Fruit fly (Drosophila melanogaster) whole organism, embryonic: ENCODE data around the gene Atg8b.

Experiments used
- Bgb ChIP-seq: fragments of 200-800 bp; sonication (Bioruptor generic); IDR thresholded peaks from 2 replicates; pipeline ENCODE4 v1.3.6; 2022; ENCODE audit warnings: missing biosample characterization, missing genetic modification characterization; ENCODE audit not compliant: partially characterized antibody
- CG10209 ChIP-seq: fragments of 200-800 bp; sonication (Bioruptor generic); optimal IDR thresholded peaks from 3 replicates; lab custom pipeline; 2017; ENCODE audit warnings: missing biosample characterization, mild to moderate bottlenecking, missing genetic modification characterization, missing genetic modification reagents
- CG11560 ChIP-seq: fragments of 200-800 bp; sonication (Bioruptor generic); IDR thresholded peaks from 3 replicates; pipeline ENCODE4 v1.3.6; 2022; ENCODE audit warnings: missing biosample characterization, missing genetic modification characterization
- CG11696 ChIP-seq: fragments of 200-800 bp; sonication (Bioruptor generic); IDR thresholded peaks from 2 replicates; pipeline ENCODE4 v1.3.6; 2022; ENCODE audit warnings: missing biosample characterization, missing genetic modification characterization
- CG15479 ChIP-seq: fragments of 200-800 bp; sonication (Bioruptor generic); optimal IDR thresholded peaks from 3 replicates; lab custom pipeline; 2019; ENCODE audit warnings: missing biosample characterization, mild to moderate bottlenecking, missing genetic modification characterization, moderate library complexity
- CG1603 ChIP-seq: fragments of 200-800 bp; sonication (Bioruptor generic); optimal IDR thresholded peaks from 2 replicates; lab custom pipeline; 2019; ENCODE audit warnings: missing biosample characterization, mild to moderate bottlenecking, missing genetic modification characterization, moderate library complexity
- CG17328 ChIP-seq: fragments of 200-800 bp; sonication (Bioruptor generic); IDR thresholded peaks from 2 replicates; pipeline ENCODE4 v1.3.6; 2022; ENCODE audit warnings: missing biosample characterization, missing genetic modification characterization
- CG17829 ChIP-seq: fragments of 200-800 bp; optimal IDR thresholded peaks from 2 replicates; lab custom pipeline; 2019; ENCODE audit warnings: missing biosample characterization, mild to moderate bottlenecking, missing genetic modification characterization, moderate library complexity
- CG18599 ChIP-seq: fragments of 200-800 bp; sonication (Bioruptor generic); optimal IDR thresholded peaks from 3 replicates; lab custom pipeline; 2017; ENCODE audit warnings: missing biosample characterization, missing genetic modification characterization, mild to moderate bottlenecking, moderate library complexity, missing genetic modification reagents
- CG18619 ChIP-seq: fragments of 200-800 bp; sonication (Bioruptor generic); optimal IDR thresholded peaks from 3 replicates; lab custom pipeline; 2017; ENCODE audit warnings: missing biosample characterization, mild to moderate bottlenecking, missing genetic modification characterization
- CG2199 ChIP-seq: fragments of 200-800 bp; sonication (Bioruptor generic); IDR thresholded peaks from 3 replicates; pipeline ENCODE4 v1.3.6; 2022; ENCODE audit warnings: missing biosample characterization, missing genetic modification characterization
- CG2875 ChIP-seq: fragments of 200-800 bp; sonication (Bioruptor generic); optimal IDR thresholded peaks from 2 replicates; lab custom pipeline; 2017; ENCODE audit warnings: missing biosample characterization, mild to moderate bottlenecking, missing genetic modification characterization, missing genetic modification reagents
- CG32772 ChIP-seq: fragments of 200-800 bp; sonication (Bioruptor generic); IDR thresholded peaks from 2 replicates; pipeline ENCODE4 v1.3.6; 2022; ENCODE audit warnings: missing biosample characterization, missing genetic modification characterization
- CG33213 ChIP-seq: fragments of 200-800 bp; sonication (Bioruptor generic); optimal IDR thresholded peaks from 3 replicates; lab custom pipeline; 2016; ENCODE audit warnings: missing biosample characterization, missing genetic modification characterization
- CG3838 ChIP-seq: fragments of 200-800 bp; sonication (Bioruptor generic); optimal IDR thresholded peaks from 3 replicates; lab custom pipeline; 2016; ENCODE audit warnings: missing biosample characterization, missing genetic modification characterization
- CG43689 ChIP-seq: fragments of 200-800 bp; sonication (Bioruptor generic); IDR thresholded peaks from 2 replicates; pipeline ENCODE4 v1.3.6; 2022; ENCODE audit warnings: missing biosample characterization, missing genetic modification characterization
- CG4707 ChIP-seq: fragments of 200-800 bp; sonication (Bioruptor generic); optimal IDR thresholded peaks from 2 replicates; lab custom pipeline; 2018; ENCODE audit warnings: missing biosample characterization, mild to moderate bottlenecking, missing genetic modification characterization, moderate library complexity
- CG7963 ChIP-seq: fragments of 200-800 bp; sonication (Bioruptor generic); IDR thresholded peaks from 3 replicates; pipeline ENCODE4 v1.3.6; 2022; ENCODE audit warnings: missing biosample characterization, missing genetic modification characterization; ENCODE audit not compliant: partially characterized antibody
- CG8388 ChIP-seq: fragments of 200-800 bp; sonication (Bioruptor generic); optimal IDR thresholded peaks from 2 replicates; lab custom pipeline; 2019; ENCODE audit warnings: missing biosample characterization, mild to moderate bottlenecking, missing genetic modification characterization, moderate library complexity
- CG8478 ChIP-seq: fragments of >200 bp; optimal IDR thresholded peaks from 2 replicates; lab custom pipeline; 2018
- CG9727 ChIP-seq: fragments of 200-800 bp; sonication (Bioruptor generic); optimal IDR thresholded peaks from 3 replicates; lab custom pipeline; 2017; ENCODE audit warnings: missing biosample characterization, mild to moderate bottlenecking, missing genetic modification characterization
- Dbx ChIP-seq: fragments of 200-800 bp; sonication (Bioruptor generic); IDR thresholded peaks from 3 replicates; pipeline ENCODE4 v1.3.6; 2022; ENCODE audit warnings: missing biosample characterization, missing genetic modification characterization
- H15 ChIP-seq: fragments of 200-800 bp; sonication (Bioruptor generic); IDR thresholded peaks from 3 replicates; pipeline ENCODE4 v1.3.6; 2022; ENCODE audit warnings: missing biosample characterization, missing genetic modification characterization
- HLH54F ChIP-seq: fragments of 200-800 bp; sonication (Bioruptor generic); optimal IDR thresholded peaks from 3 replicates; lab custom pipeline; 2016; ENCODE audit warnings: missing biosample characterization, missing genetic modification characterization
- Jarid2 ChIP-seq: fragments of 200-800 bp; sonication (Bioruptor generic); optimal IDR thresholded peaks from 3 replicates; lab custom pipeline; 2017; ENCODE audit warnings: mild to moderate bottlenecking, missing biosample characterization, missing genetic modification reagents, missing genetic modification characterization
- Max ChIP-seq: fragments of 200-800 bp; sonication (Bioruptor generic); optimal IDR thresholded peaks from 2 replicates; lab custom pipeline; 2016; ENCODE audit warnings: missing biosample characterization, mild to moderate bottlenecking, missing genetic modification characterization
- Sry-β ChIP-seq: fragments of 200-800 bp; sonication (Bioruptor generic); optimal IDR thresholded peaks from 2 replicates; lab custom pipeline; 2018; ENCODE audit warnings: missing biosample characterization, mild to moderate bottlenecking, missing genetic modification characterization, moderate library complexity
- YL-1 ChIP-seq: fragments of 200-800 bp; sonication (Bioruptor generic); optimal IDR thresholded peaks from 3 replicates; lab custom pipeline; 2017; ENCODE audit warnings: missing biosample characterization, mild to moderate bottlenecking, missing genetic modification characterization
- ab ChIP-seq: fragments of 200-800 bp; sonication (Bioruptor generic); optimal IDR thresholded peaks from 2 replicates; lab custom pipeline; 2016; ENCODE audit warnings: missing biosample characterization, missing genetic modification characterization
- ac ChIP-seq: fragments of 200-800 bp; sonication (Bioruptor generic); optimal IDR thresholded peaks from 3 replicates; lab custom pipeline; 2017; ENCODE audit warnings: missing biosample characterization, mild to moderate bottlenecking, missing genetic modification characterization
- amos ChIP-seq: fragments of 200-800 bp; sonication (Bioruptor generic); IDR thresholded peaks from 2 replicates; pipeline ENCODE4 v1.3.6; 2022; ENCODE audit warnings: missing biosample characterization, missing genetic modification characterization; ENCODE audit not compliant: partially characterized antibody
- ara ChIP-seq: fragments of 200-800 bp; sonication (Bioruptor generic); IDR thresholded peaks from 2 replicates; pipeline ENCODE4 v1.3.6; 2022; ENCODE audit warnings: missing biosample characterization, missing genetic modification characterization
- cas ChIP-seq: fragments of 200-800 bp; sonication (Bioruptor generic); IDR thresholded peaks from 2 replicates; pipeline ENCODE4 v1.3.6; 2022; ENCODE audit warnings: missing biosample characterization, missing genetic modification characterization
- cg ChIP-seq: fragments of 200-800 bp; sonication (Bioruptor generic); optimal IDR thresholded peaks from 3 replicates; lab custom pipeline; 2019; ENCODE audit warnings: missing biosample characterization, mild to moderate bottlenecking, missing genetic modification characterization, moderate library complexity
- chif ChIP-seq, 2 experiments: fragments of 200-800 bp; sonication (Bioruptor generic); optimal IDR thresholded peaks; 3 replicates each; lab custom pipeline; 2016; ENCODE audit warnings: missing biosample characterization in 2 of 2, missing genetic modification characterization in 2 of 2
- ci ChIP-seq: fragments of 200-800 bp; sonication (Bioruptor generic); IDR thresholded peaks from 3 replicates; pipeline ENCODE4 v1.3.6; 2022; ENCODE audit warnings: missing biosample characterization, missing genetic modification characterization
- crol ChIP-seq: fragments of 200-800 bp; sonication (Bioruptor generic); IDR thresholded peaks from 2 replicates; pipeline ENCODE4 v1.3.6; 2022; ENCODE audit warnings: missing biosample characterization, missing genetic modification characterization
- crp ChIP-seq, 2 experiments: fragments of 200-800 bp; sonication (Bioruptor generic); optimal IDR thresholded peaks; 2 replicates in 1 of 2; 3 replicates in 1 of 2; lab custom pipeline; 2017; ENCODE audit warnings: missing biosample characterization in 2 of 2, missing genetic modification characterization in 2 of 2, mild to moderate bottlenecking in 1 of 2, moderate library complexity in 1 of 2
- disco-r ChIP-seq: fragments of 200-800 bp; sonication (Bioruptor generic); optimal IDR thresholded peaks from 2 replicates; lab custom pipeline; 2016; ENCODE audit warnings: missing biosample characterization, missing genetic modification characterization
- ems ChIP-seq: fragments of 200-800 bp; sonication (Bioruptor generic); optimal IDR thresholded peaks from 3 replicates; lab custom pipeline; 2016; ENCODE audit warnings: missing biosample characterization, missing genetic modification characterization
- knrl ChIP-seq: fragments of 200-800 bp; sonication (Bioruptor generic); IDR thresholded peaks from 3 replicates; pipeline ENCODE4 v1.3.6; 2022; ENCODE audit warnings: missing biosample characterization, missing genetic modification characterization; ENCODE audit not compliant: partially characterized antibody
- mirr ChIP-seq: fragments of 200-800 bp; sonication (Bioruptor generic); optimal IDR thresholded peaks from 3 replicates; lab custom pipeline; 2018; ENCODE audit warnings: missing biosample characterization, mild to moderate bottlenecking, missing genetic modification characterization
- onecut ChIP-seq: fragments of 200-800 bp; sonication (Bioruptor generic); IDR thresholded peaks from 2 replicates; pipeline ENCODE4 v1.3.6; 2022; ENCODE audit warnings: missing biosample characterization, missing genetic modification characterization
- prd ChIP-seq, 3 experiments: fragments of >200 bp in 2 of 3; fragments of 200-800 bp in 1 of 3; sonication (Bioruptor generic) in 1 of 3; optimal IDR thresholded peaks in 2 of 3; IDR thresholded peaks in 1 of 3; 2 replicates in 2 of 3; 3 replicates in 1 of 3; pipeline versions ENCODE4 v1.3.6 to Lab custom; 2017 to 2022; ENCODE audit warnings: missing biosample characterization in 1 of 3, missing genetic modification characterization in 1 of 3
- pros ChIP-seq: fragments of 200-800 bp; sonication (Bioruptor generic); optimal IDR thresholded peaks from 3 replicates; lab custom pipeline; 2019; ENCODE audit warnings: missing biosample characterization, mild to moderate bottlenecking, missing genetic modification characterization, moderate library complexity
- rib ChIP-seq: fragments of 200-800 bp; sonication (Bioruptor generic); IDR thresholded peaks from 2 replicates; pipeline ENCODE4 v1.3.6; 2022; ENCODE audit warnings: missing biosample characterization, missing genetic modification characterization
- sens ChIP-seq: fragments of 200-800 bp; sonication (Bioruptor generic); peaks from one replicate; lab custom pipeline; 2016; ENCODE audit warnings: missing biosample characterization, missing genetic modification characterization
- zen ChIP-seq: fragments of 200-800 bp; sonication (Bioruptor generic); optimal IDR thresholded peaks from 3 replicates; lab custom pipeline; 2018; ENCODE audit warnings: missing biosample characterization, mild to moderate bottlenecking, missing genetic modification characterization, moderate library complexity

The Atg8b gene

dm6 chr3R:17709623-17710145, 15.2 kb downstream of the Atg8b start:
- no peak for TF ChIP-seq CG1603 (tag; lab: Kevin White, UChicago)
- TF ChIP-seq ab (GFP tag; lab: Kevin White, UChicago), result no peak
- no peak for TF ChIP-seq CG10209 (GFP tag; lab: Kevin White, UChicago)
- no peak for TF ChIP-seq YL-1 (GFP tag; lab: Kevin White, UChicago)
- TF ChIP-seq CG18599 (GFP tag; lab: Kevin White, UChicago), result no peak
- no peak for TF ChIP-seq Max (GFP tag; lab: Kevin White, UChicago)
- 0 out of 3 replicates have a peak, but pooled peaks have one; percentile 29 for TF ChIP-seq knrl (GFP tag; lab: Robert Waterston, UW)
- no peak for TF ChIP-seq mirr (GFP tag; lab: Kevin White, UChicago)
- no peak for TF ChIP-seq chif (GFP tag; optimal IDR thresholded peaks at IDR 0.05; lab: Kevin White, UChicago)
- TF ChIP-seq Dbx (GFP tag; lab: Robert Waterston, UW), result no peak
- 0 out of 2 replicates have a peak, but pooled peaks have one; percentile 30 for TF ChIP-seq Bgb
- TF ChIP-seq cg (GFP tag; lab: Kevin White, UChicago), result peak; percentile 19
- no peak for TF ChIP-seq crp (GFP tag; optimal IDR thresholded peaks at IDR 0.05; lab: Kevin White, UChicago)
- TF ChIP-seq sens, result peak; percentile 1
- no peak for TF ChIP-seq CG43689
- TF ChIP-seq ara (GFP tag; lab: Robert Waterston, UW), result 0 out of 2 replicates have a peak, but pooled peaks have one; percentile 21
- 0 out of 3 replicates have a peak, but pooled peaks have one; percentile 17 for TF ChIP-seq ci
- 0 out of 2 replicates have a peak, but pooled peaks have one; percentile 2 for TF ChIP-seq amos (GFP tag; lab: Robert Waterston, UW)
- TF ChIP-seq CG17328 (GFP tag; lab: Robert Waterston, UW), result 0 out of 2 replicates have a peak, but pooled peaks have one; percentile 17
- TF ChIP-seq ems (GFP tag; lab: Kevin White, UChicago), result no peak
- TF ChIP-seq Sry-β, result no peak
- TF ChIP-seq rib (GFP tag; lab: Robert Waterston, UW), result no peak
- TF ChIP-seq disco-r (GFP tag; lab: Kevin White, UChicago), result no peak
- TF ChIP-seq CG2875 (GFP tag; lab: Kevin White, UChicago), result no peak
- TF ChIP-seq zen (tag; lab: Kevin White, UChicago), result no peak
- TF ChIP-seq ac (GFP tag; lab: Kevin White, UChicago), result no peak
- TF ChIP-seq CG17829, result no peak
- TF ChIP-seq crol, result no peak
- TF ChIP-seq CG18619, result no peak
- peak; percentile 64 for TF ChIP-seq CG8478

- TF ChIP-seq CG11696, result peak; percentile 85
- peak; percentile 60; the same call in 2 of the 3 replicates for TF ChIP-seq ci
- no peak for TF ChIP-seq Bgb
- no peak for TF ChIP-seq cas (GFP tag; lab: Robert Waterston, UW)
- peak; percentile 18 for TF ChIP-seq CG4707
- TF ChIP-seq CG33213 (GFP tag; lab: Kevin White, UChicago), result no peak
- no peak for TF ChIP-seq CG15479 (GFP tag; lab: Kevin White, UChicago)
- TF ChIP-seq prd (optimal IDR thresholded peaks at IDR 0.05; lab: Kevin White, UChicago), result no peak
- TF ChIP-seq prd (GFP tag; IDR thresholded peaks at IDR 0.05; lab: Robert Waterston, UW), result peak; percentile 37; the same call in 2 of the 3 replicates
- 0 out of 2 replicates have a peak, but pooled peaks have one; percentile 1 for TF ChIP-seq onecut (GFP tag; lab: Robert Waterston, UW)
- peak; percentile 56 for TF ChIP-seq pros (GFP tag; lab: Kevin White, UChicago)
- no peak for TF ChIP-seq CG11560
- 0 out of 2 replicates have a peak, but pooled peaks have one; percentile 13 for TF ChIP-seq CG17328 (GFP tag; lab: Robert Waterston, UW)
- no peak for TF ChIP-seq CG9727
- TF ChIP-seq CG7963 (GFP tag; lab: Robert Waterston, UW), result no peak
- TF ChIP-seq H15 (GFP tag; lab: Robert Waterston, UW), result 0 out of 3 replicates have a peak, but pooled peaks have one; percentile 41
- TF ChIP-seq CG32772, result no peak
- no peak for TF ChIP-seq HLH54F (GFP tag; lab: Kevin White, UChicago)
- no peak for TF ChIP-seq Jarid2 (GFP tag; lab: Kevin White, UChicago)
- TF ChIP-seq CG8388 (GFP tag; lab: Kevin White, UChicago), result peak; percentile 5
- 0 out of 3 replicates have a peak, but pooled peaks have one; percentile 54 for TF ChIP-seq CG2199 (GFP tag; lab: Robert Waterston, UW)
- TF ChIP-seq CG3838 (GFP tag; lab: Kevin White, UChicago), result no peak
These were observed 15.9 kb downstream of the Atg8b start for dm6 chr3R:17708778-17709476.
